Worm (Caenorhabditis elegans): ENCODE data around the gene hecd-1.

DNA sequence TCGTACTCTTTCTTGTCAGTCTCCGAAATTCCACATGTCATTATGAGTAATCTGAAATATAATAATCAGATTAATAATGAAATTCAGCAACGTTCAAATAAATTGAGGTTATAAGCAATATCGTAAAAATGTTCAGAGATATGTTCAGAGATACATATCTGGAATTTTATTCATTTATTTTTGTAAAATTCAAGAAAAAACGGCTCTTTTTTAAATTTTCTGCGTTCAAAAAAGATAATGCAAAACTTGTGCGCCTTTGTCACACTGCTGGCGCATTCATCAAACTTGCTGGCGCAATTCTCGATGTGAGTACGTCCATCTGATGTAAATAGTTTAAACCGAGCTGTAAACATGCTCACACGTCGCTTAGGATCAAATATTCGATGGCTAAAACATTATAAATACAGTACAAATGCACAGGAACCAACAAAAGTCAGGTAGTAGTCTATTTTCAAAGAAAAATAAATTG, 41.3 kb downstream of the hecd-1 start, which contains the start of the genes rde-8 and ZC477.3:
- no peak for TF ChIP-seq elt-4 (tag; optimal IDR thresholded peaks at IDR 0.05)
- TF ChIP-seq nhr-11 (tag; optimal IDR thresholded peaks at IDR 0.05): no peak
- TF ChIP-seq pros-1 (tag; optimal IDR thresholded peaks at IDR 0.05): no peak
- TF ChIP-seq fkh-10 (GFP tag; optimal IDR thresholded peaks at IDR 0.05): no peak
- no peak for TF ChIP-seq unc-55 (GFP tag; optimal IDR thresholded peaks at IDR 0.05)
- TF ChIP-seq C38D4.7 (GFP tag; optimal IDR thresholded peaks at IDR 0.05): no peak

Measured in whole organism, late embryonic.